Worm (Caenorhabditis elegans): ENCODE results near the gene F19D8.2.

DNA sequence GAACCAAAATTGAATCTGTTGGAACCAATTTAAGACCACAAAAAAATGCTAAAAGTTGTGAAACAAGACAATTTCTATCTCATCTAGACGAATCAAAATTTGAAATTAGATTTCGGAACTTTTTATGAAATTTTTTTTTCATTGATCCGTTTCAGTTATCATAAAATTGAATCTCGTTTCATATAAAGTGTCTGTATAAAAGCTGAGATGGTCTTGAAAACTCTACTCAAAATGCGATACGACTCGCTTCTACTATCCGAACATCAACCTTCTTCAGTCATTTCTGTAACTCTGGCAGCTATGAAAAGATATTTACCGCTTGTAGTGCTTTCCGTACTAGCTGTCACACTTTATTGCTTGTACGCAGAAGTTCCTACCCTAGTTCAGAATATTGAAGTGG is 43.7 kb upstream of the F19D8.2 start, which contains the start of gene ZK1086.3:
- no peak for TF ChIP-seq him-1 (tag; optimal IDR thresholded peaks at IDR 0.05)
- TF ChIP-seq dao-5 (tag; optimal IDR thresholded peaks at IDR 0.05): no peak

Measured in whole organism, L4/young adult.